Worm (Caenorhabditis elegans): ENCODE data around the gene slc-25A29.
A peak's percentile ranks its signal among the peaks of the same experiment; 100 is the strongest.

Gene slc-25A29

ce11 chrV:14640769-14641168 is 17.2 kb downstream of the slc-25A29 start, which contains the start of gene C54G10.1:
TSS of gene C54G10.1 (plus strand) at chrV:14641101.
- TF ChIP-seq elt-2 (tag; optimal IDR thresholded peaks at IDR 0.05) = peak; percentile 70
- no peak for TF ChIP-seq unc-130 (tag; optimal IDR thresholded peaks at IDR 0.05)
- TF ChIP-seq lin-35 (GFP tag; optimal IDR thresholded peaks at IDR 0.05) = peak in 1 of 2 experiments; percentile 18
- no peak for TF ChIP-seq sup-37 (GFP tag; optimal IDR thresholded peaks at IDR 0.05)

ce11 chrV:14640071-14640470 is 17.9 kb downstream of the slc-25A29 start, which contains the start of gene F43D2.7:
TSS of gene F43D2.7 (minus strand) at chrV:14640171.
- TF ChIP-seq swsn-7 (tag; optimal IDR thresholded peaks at IDR 0.05) (no peak), Y116A8C.19 (tag; optimal IDR thresholded peaks at IDR 0.05; ENCODE audit: borderline replicate concordance) (no peak), fkh-4 (tag; optimal IDR thresholded peaks at IDR 0.05; ENCODE audit: borderline replicate concordance) (no peak), fos-1 (tag; optimal IDR thresholded peaks at IDR 0.05) (no peak), hlh-17 (GFP tag; optimal IDR thresholded peaks at IDR 0.05; ENCODE audit: borderline replicate concordance) (no peak)

- no peak for TF ChIP-seq lin-39 (tag; optimal IDR thresholded peaks at IDR 0.05)
- TF ChIP-seq sox-4 (tag; optimal IDR thresholded peaks at IDR 0.05) = no peak
- no peak for TF ChIP-seq egl-27 (tag; optimal IDR thresholded peaks at IDR 0.05)
Measured at ce11 chrV:14638075-14638474, 19.9 kb downstream of the slc-25A29 start.

DNA sequence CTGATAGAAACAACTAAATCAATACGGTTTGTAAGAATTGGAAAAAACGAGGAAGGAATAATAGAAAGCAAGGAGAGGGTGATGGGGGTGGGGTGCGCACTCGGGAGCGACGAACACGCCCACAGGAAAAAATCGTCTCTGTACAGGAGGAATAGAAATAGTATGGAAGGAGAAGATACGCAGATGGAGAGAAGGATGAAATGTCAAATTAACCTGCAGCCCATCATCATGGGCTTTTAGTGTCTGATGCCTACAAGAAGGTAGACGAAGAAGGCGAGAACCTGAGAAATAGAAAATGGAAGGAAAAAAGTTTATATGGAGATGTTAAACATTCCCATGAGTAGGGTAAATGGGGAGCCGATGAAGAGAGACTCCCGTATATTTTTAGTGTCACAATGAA is 22.9 kb downstream of the slc-25A29 start, which contains the start of gene F43D2.6:
TSS of gene F43D2.6 (minus strand) at position 62 of the 400 bp plus-strand sequence.
- TF ChIP-seq efl-1 (optimal IDR thresholded peaks at IDR 0.05) (no peak), efl-1 (GFP tag; optimal IDR thresholded peaks at IDR 0.05 in 1 of 2) (peak in 1 of 2 experiments; percentile 65), tbx-2 (tag; optimal IDR thresholded peaks at IDR 0.05) (no peak)

ce11 chrV:14633319-14633718 is 24.7 kb downstream of the slc-25A29 start:
- TF ChIP-seq blmp-1 (tag; optimal IDR thresholded peaks at IDR 0.05) (peak; percentile 95), elt-2 (tag; optimal IDR thresholded peaks at IDR 0.05) (no peak), ztf-4 (tag; optimal IDR thresholded peaks at IDR 0.05) (no peak), nhr-85 (tag) (peak; percentile 54), mab-9 (GFP tag; IDR thresholded peaks at IDR 0.05) (0 out of 2 replicates have a peak, but pooled peaks have one; percentile 24), unc-62 (GFP tag; optimal IDR thresholded peaks at IDR 0.05) (no peak), efl-1 (optimal IDR thresholded peaks at IDR 0.05) (no peak), efl-1 (GFP tag; optimal IDR thresholded peaks at IDR 0.05 in 1 of 2) (peak in 1 of 2 experiments; percentile 64), lin-14 (GFP tag; optimal IDR thresholded peaks at IDR 0.05) (peak; percentile 49)

- TF ChIP-seq snu-23 (GFP tag; optimal IDR thresholded peaks at IDR 0.05) = no peak
- TF ChIP-seq aha-1 (tag; optimal IDR thresholded peaks at IDR 0.05) = no peak
- TF ChIP-seq unc-98 (GFP tag; IDR thresholded peaks at IDR 0.05) = no peak
- no peak for TF ChIP-seq hlh-17 (GFP tag; optimal IDR thresholded peaks at IDR 0.05; ENCODE audit: borderline replicate concordance)
- no peak for TF ChIP-seq sup-37 (GFP tag; optimal IDR thresholded peaks at IDR 0.05)
- TF ChIP-seq ztf-11 (tag; optimal IDR thresholded peaks at IDR 0.05) = no peak
- no peak for TF ChIP-seq swsn-7 (tag; optimal IDR thresholded peaks at IDR 0.05)
- TF ChIP-seq alr-1 (tag; optimal IDR thresholded peaks at IDR 0.05; ENCODE audit: borderline replicate concordance) = no peak
- TF ChIP-seq lin-35 (GFP tag; optimal IDR thresholded peaks at IDR 0.05) = no peak
- TF ChIP-seq nhr-76 (tag; optimal IDR thresholded peaks at IDR 0.05) = no peak
Measured at ce11 chrV:14631588-14631987, 26.4 kb downstream of the slc-25A29 start, which contains the start of gene F43D2.3. TSS of gene F43D2.3 (plus strand) at chrV:14631888.

ce11 chrV:14625662-14626061 is 32.3 kb downstream of the slc-25A29 start:
- TF ChIP-seq nhr-71 (tag; optimal IDR thresholded peaks at IDR 0.05) = peak; percentile 55
- peak; percentile 66 for TF ChIP-seq rnt-1 (tag; optimal IDR thresholded peaks at IDR 0.05)
- TF ChIP-seq tlp-1 (tag; optimal IDR thresholded peaks at IDR 0.05) = no peak
- TF ChIP-seq pag-3 (tag; optimal IDR thresholded peaks at IDR 0.05; ENCODE audit: borderline replicate concordance, insufficient read depth) = peak; percentile 67
- no peak for TF ChIP-seq fkh-4 (tag; optimal IDR thresholded peaks at IDR 0.05; ENCODE audit: borderline replicate concordance)
- peak; percentile 63 for TF ChIP-seq lin-14 (GFP tag; optimal IDR thresholded peaks at IDR 0.05)
- peak; percentile 6 for TF ChIP-seq unc-130 (tag; optimal IDR thresholded peaks at IDR 0.05)

All from whole organism, L1 larva.